Fruit fly (Drosophila melanogaster) Kc167 (cell line): ENCODE measurements around the gene nst.

Source experiments
- Myc ChIP-seq: fragments of >200 bp; optimal IDR thresholded peaks from 2 replicates; lab custom pipeline; 2017; ENCODE audit warnings: missing external identifiers
- Sin3A ChIP-seq: fragments of >200 bp; optimal IDR thresholded peaks from 2 replicates; lab custom pipeline; 2018; ENCODE audit warnings: missing external identifiers
- h ChIP-seq: fragments of >200 bp; optimal IDR thresholded peaks from 3 replicates; lab custom pipeline; 2018; ENCODE audit warnings: missing external identifiers
- insv ChIP-seq: fragments of >200 bp; optimal IDR thresholded peaks from 3 replicates; lab custom pipeline; 2018; ENCODE audit warnings: missing external identifiers
- psq ChIP-seq: fragments of >200 bp; optimal IDR thresholded peaks from 2 replicates; lab custom pipeline; 2017; ENCODE audit warnings: missing external identifiers
- ttk ChIP-seq: sonication (Bioruptor generic); optimal IDR thresholded peaks from 2 replicates; lab custom pipeline; 2017; ENCODE audit warnings: missing external identifiers

Gene nst

DNA sequence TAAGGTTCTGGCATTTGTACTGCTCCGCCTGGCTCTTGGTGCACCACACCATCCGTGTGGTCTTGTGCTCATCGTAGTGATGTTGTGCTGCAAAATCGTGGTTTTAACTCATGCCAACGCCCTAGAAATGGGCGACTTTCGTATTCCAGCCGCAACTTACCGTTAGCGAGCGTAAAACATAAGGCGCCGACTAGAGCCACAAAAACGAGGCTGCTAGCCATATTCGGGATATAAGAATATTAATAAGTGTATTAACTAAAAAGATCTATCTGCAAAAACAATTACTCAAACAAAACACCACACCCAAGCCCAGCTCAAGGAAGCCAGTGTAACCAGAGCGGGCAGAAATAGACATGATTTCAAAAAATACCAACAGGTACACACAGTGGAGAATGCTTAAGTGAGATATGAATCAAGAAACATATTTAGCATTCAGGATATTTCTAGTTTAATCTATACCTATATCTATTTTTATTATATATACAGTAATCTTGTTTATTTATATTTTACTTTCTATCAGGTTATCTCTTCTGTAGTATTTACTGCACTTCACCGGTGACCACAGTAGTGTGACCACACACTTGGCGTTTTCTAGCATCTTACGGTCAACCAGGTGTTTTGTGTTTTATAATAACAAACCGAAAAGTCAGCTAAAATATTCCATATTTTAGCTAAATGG, 3.6 kb upstream of the nst start, which contains the start of the genes Tsf2 and CG34242:
TSS of gene Tsf2 (minus strand) at position 333 of the 679 bp plus-strand sequence.
TSS of gene CG34242 (plus strand) at position 605 of the 679 bp plus-strand sequence.
- no peak for TF ChIP-seq Myc (lab: Kevin White, UChicago)
- TF ChIP-seq ttk = no peak
- TF ChIP-seq Sin3A (lab: Kevin White, UChicago) = no peak
- TF ChIP-seq h (lab: Kevin White, UChicago) = no peak
- no peak for TF ChIP-seq psq (lab: Kevin White, UChicago)
- TF ChIP-seq insv (lab: Kevin White, UChicago) = no peak

DNA sequence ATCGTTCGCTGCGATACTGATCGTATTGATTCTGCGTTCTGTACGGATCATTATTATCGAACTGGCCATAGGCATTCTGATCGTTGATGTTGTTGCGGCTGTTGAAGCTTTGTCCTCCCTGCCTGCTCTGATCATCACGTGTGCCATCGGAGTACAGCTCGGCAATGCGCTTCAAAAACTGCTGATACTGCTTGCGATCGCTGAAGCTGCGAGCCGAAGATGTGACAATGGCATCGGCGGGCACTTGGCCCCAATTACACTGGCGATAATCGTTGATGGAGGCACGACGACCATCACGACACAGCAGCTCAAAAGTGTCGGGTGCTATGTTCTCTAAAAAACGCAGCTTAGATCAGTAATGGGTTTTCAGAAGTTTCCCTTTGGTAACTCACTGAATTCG, 2.2 kb upstream of the nst start:
- TF ChIP-seq insv (lab: Kevin White, UChicago) (no peak), Sin3A (lab: Kevin White, UChicago) (no peak), h (lab: Kevin White, UChicago) (no peak), psq (lab: Kevin White, UChicago) (no peak), Myc (lab: Kevin White, UChicago) (no peak), ttk (no peak)

- no peak for TF ChIP-seq insv (lab: Kevin White, UChicago)
- TF ChIP-seq psq (lab: Kevin White, UChicago) = no peak
- TF ChIP-seq Myc (lab: Kevin White, UChicago) = no peak
- TF ChIP-seq ttk = no peak
- no peak for TF ChIP-seq Sin3A (lab: Kevin White, UChicago)
- no peak for TF ChIP-seq h (lab: Kevin White, UChicago)
Measured at dm6 chr3L:12529431-12530007, 452 bp downstream of the nst start.

dm6 chr3L:12526433-12527113, 3.4 kb downstream of the nst start, which contains the start of gene eIF2beta:
Gene eIF2beta (minus strand): TSS chr3L:12526731.
- TF ChIP-seq psq (lab: Kevin White, UChicago) = no peak
- TF ChIP-seq h (lab: Kevin White, UChicago) = no peak
- TF ChIP-seq Myc (lab: Kevin White, UChicago) = no peak
- no peak for TF ChIP-seq insv (lab: Kevin White, UChicago)
- TF ChIP-seq Sin3A (lab: Kevin White, UChicago) = no peak
- TF ChIP-seq ttk = no peak

DNA sequence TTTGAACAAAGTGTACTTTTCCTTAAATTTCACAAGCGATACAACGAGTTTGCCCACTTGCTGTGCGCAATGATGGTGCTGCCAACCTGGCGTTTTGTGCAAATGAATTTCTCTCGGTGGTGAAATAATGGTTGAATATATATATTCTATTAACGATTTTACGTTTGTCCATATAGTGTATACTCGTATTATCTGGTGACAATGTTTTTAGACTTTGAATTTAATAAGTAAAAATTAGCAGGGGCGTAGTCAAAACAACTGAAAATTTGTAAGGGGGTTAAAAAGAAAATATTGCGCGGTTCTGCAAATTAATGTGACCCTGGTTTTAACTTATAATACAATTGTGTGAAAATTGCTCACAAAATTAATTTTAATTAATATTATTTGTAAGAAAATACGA, 6.0 kb downstream of the nst start, which contains the start of the genes ver and Gcn5:
TSS of gene ver (plus strand) at position 47 of the 400 bp plus-strand sequence.
TSS of gene Gcn5 (minus strand) at position 74 of the 400 bp plus-strand sequence.
- TF ChIP-seq psq (lab: Kevin White, UChicago) (no peak), h (lab: Kevin White, UChicago) (no peak), Myc (lab: Kevin White, UChicago) (no peak), ttk (no peak), Sin3A (lab: Kevin White, UChicago) (no peak), insv (lab: Kevin White, UChicago) (no peak)

DNA sequence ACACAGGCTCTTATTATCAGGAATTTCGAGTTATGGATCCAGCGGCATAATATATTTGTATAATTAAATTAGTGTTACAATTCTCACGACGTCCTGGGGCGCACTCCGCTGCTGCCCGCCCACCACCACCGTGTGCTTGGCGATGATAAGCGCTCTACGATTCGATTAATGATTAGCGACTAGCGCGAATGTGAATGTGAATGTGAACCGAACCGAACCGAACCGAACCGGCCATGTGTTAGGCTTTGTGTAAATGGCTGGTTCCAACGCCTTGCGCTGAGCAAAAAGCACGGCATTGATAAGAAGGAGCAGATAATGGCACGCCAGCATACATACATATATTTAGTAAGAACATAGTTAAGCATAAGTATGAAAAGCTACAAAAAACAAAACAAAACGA, 10.7 kb downstream of the nst start:
- TF ChIP-seq ttk (no peak), insv (lab: Kevin White, UChicago) (no peak), psq (lab: Kevin White, UChicago) (no peak), Sin3A (lab: Kevin White, UChicago) (no peak), h (lab: Kevin White, UChicago) (no peak), Myc (lab: Kevin White, UChicago) (no peak)

DNA sequence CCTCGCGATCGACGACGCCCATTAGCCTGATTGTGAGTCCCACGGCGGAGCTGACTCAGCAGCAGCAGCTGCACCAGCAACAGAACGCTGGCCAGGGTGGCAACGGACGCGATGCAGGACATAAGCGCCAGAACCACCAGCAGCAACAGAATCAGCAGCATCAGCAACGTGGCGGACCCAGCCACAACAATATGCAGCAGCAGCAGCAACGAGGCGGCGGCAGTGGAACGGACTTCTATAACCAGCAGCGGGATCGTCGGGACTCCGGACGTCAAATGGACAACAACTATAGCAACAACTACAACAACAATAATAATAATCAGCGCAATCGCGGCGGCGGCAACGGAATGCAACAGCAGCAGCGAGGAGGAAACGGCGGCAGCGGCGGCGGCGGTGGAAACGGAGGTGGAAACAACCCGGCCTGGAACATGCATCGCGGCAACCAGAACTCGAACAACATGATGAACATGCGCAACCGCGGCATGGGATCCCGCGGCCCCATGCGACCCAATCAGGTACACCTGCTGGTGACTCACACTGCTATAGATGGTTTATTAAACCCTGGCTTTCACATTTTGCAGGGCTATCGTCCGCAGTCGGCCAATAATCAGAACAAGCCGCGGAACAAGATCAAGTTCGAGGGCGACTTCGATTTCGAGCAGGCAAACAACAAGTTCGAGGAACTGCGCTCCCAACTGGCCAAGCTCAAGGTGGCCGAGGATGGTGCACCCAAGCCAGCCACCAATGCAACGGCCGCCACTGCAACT, 12.3 kb downstream of the nst start:
- no peak for TF ChIP-seq ttk
- no peak for TF ChIP-seq psq (lab: Kevin White, UChicago)
- no peak for TF ChIP-seq Myc (lab: Kevin White, UChicago)
- TF ChIP-seq insv (lab: Kevin White, UChicago) = no peak
- no peak for TF ChIP-seq h (lab: Kevin White, UChicago)
- TF ChIP-seq Sin3A (lab: Kevin White, UChicago) = no peak

dm6 chr3L:12515691-12516455, 14.1 kb downstream of the nst start:
- no peak for TF ChIP-seq insv (lab: Kevin White, UChicago)

- TF ChIP-seq Myc (lab: Kevin White, UChicago) (no peak), h (lab: Kevin White, UChicago) (no peak), insv (lab: Kevin White, UChicago) (no peak), psq (lab: Kevin White, UChicago) (no peak), ttk (no peak), Sin3A (lab: Kevin White, UChicago) (no peak)
Measured at dm6 chr3L:12514762-12515215, 15.2 kb downstream of the nst start, which contains the start of the genes sti and tral. Gene sti (minus strand): TSS chr3L:12514815. Gene tral (plus strand): TSS chr3L:12515059.

DNA sequence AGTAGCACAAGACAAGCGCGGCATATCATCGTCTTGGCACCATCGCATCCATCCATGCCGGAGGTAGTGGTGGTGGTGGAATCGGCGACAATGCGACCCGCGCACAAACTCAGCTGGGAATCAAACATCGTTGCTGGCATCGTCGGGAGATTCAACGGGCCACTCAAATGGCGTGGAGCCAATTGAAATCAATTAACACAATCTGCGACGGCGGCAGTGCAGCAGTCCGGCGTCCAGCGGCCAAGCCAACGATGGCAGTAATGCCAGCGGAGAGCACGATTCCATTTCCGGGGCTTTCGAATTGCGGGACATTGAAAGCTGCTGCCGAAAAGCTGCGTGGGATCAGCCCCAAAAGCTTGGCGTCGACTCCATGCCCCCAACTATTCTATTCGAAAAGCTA, 22.4 kb downstream of the nst start, which contains the start of gene CG10654:
TSS of gene CG10654 (minus strand) at position 270 of the 400 bp plus-strand sequence.
- no peak for TF ChIP-seq Myc (lab: Kevin White, UChicago)
- no peak for TF ChIP-seq psq (lab: Kevin White, UChicago)
- no peak for TF ChIP-seq Sin3A (lab: Kevin White, UChicago)
- no peak for TF ChIP-seq ttk
